Fruit fly (Drosophila melanogaster): Measurements from ENCODE around the gene Cox11.
A peak's percentile ranks its signal among the peaks of the same experiment; 100 is the strongest.

The Cox11 gene

dm6 chr2L:5542944-5543515 lies 16.3 kb downstream of the Cox11 start (continued):
- TF ChIP-seq CG34224 (GFP tag; IDR thresholded peaks at IDR 0.05; ENCODE audit: partially characterized antibody) (no peak), Aef1 (GFP tag; IDR thresholded peaks at IDR 0.05) (no peak; the same call in 2 of the 3 replicates), chif (GFP tag; optimal IDR thresholded peaks at IDR 0.05) (peak in 1 of 2 experiments; percentile 11), HHEX (GFP tag; optimal IDR thresholded peaks at IDR 0.05) (peak; percentile 43), Bdp1 (GFP tag; optimal IDR thresholded peaks at IDR 0.05) (no peak), dan (GFP tag; IDR thresholded peaks at IDR 0.05) (no peak), Deaf1 (tag; optimal IDR thresholded peaks at IDR 0.05) (peak; percentile 66), prd (optimal IDR thresholded peaks at IDR 0.05) (no peak), prd (GFP tag; IDR thresholded peaks at IDR 0.05) (peak; percentile 57), pan (optimal IDR thresholded peaks at IDR 0.05) (no peak), pan (GFP tag; optimal IDR thresholded peaks at IDR 0.05 in 1 of 2, IDR thresholded peaks at IDR 0.05 in 1 of 2) (peak in 1 of 2 experiments; percentile 44), CG30431 (GFP tag; optimal IDR thresholded peaks at IDR 0.05) (no peak), cwo (GFP tag; optimal IDR thresholded peaks at IDR 0.05) (peak; percentile 86), tna (GFP tag; IDR thresholded peaks at IDR 0.05; ENCODE audit: partially characterized antibody) (no peak), Elba2 (GFP tag; optimal IDR thresholded peaks at IDR 0.05) (no peak), Sry-β (GFP tag; optimal IDR thresholded peaks at IDR 0.05) (no peak), unpg (GFP tag; optimal IDR thresholded peaks at IDR 0.05) (peak; percentile 59), MBD-R2 (GFP tag; IDR thresholded peaks at IDR 0.05) (peak; percentile 25; the same call in 1 of the 2 replicates), CG9727 (GFP tag; optimal IDR thresholded peaks at IDR 0.05) (peak; percentile 53), E2f1 (GFP tag; IDR thresholded peaks at IDR 0.05) (no peak), vvl (GFP tag; IDR thresholded peaks at IDR 0.05) (peak; percentile 79), Antp (GFP tag; optimal IDR thresholded peaks at IDR 0.05) (peak; percentile 49), NfI (GFP tag; optimal IDR thresholded peaks at IDR 0.05) (peak; percentile 45), CG6813 (GFP tag; optimal IDR thresholded peaks at IDR 0.05) (peak; percentile 61), CG11456 (GFP tag; IDR thresholded peaks at IDR 0.05) (0 out of 3 replicates have a peak, but pooled peaks have one; percentile 4), CG31388 (GFP tag; optimal IDR thresholded peaks at IDR 0.05) (no peak), CoRest (tag; optimal IDR thresholded peaks at IDR 0.05) (peak; percentile 45), ato (GFP tag; IDR thresholded peaks at IDR 0.05; ENCODE audit: partially characterized antibody) (no peak), CG15696 (tag; optimal IDR thresholded peaks at IDR 0.05) (no peak), BEAF-32 (GFP tag; optimal IDR thresholded peaks at IDR 0.05) (no peak), Dfd (GFP tag; optimal IDR thresholded peaks at IDR 0.05) (no peak), fd102C (GFP tag; optimal IDR thresholded peaks at IDR 0.05) (no peak), CG7271 (tag; optimal IDR thresholded peaks at IDR 0.05) (no peak), al (GFP tag; IDR thresholded peaks at IDR 0.05) (peak; percentile 30), CG8281 (tag; optimal IDR thresholded peaks at IDR 0.05) (no peak), CG9609 (GFP tag; optimal IDR thresholded peaks at IDR 0.05) (peak; percentile 43), Fer3 (tag; optimal IDR thresholded peaks at IDR 0.05) (peak; percentile 37), ind (GFP tag; optimal IDR thresholded peaks at IDR 0.05) (peak; percentile 61), hbn (GFP tag; IDR thresholded peaks at IDR 0.05; ENCODE audit: partially characterized antibody) (no peak; the same call in 1 of the 2 replicates), lov (optimal IDR thresholded peaks at IDR 0.05) (no peak), lov (GFP tag; IDR thresholded peaks at IDR 0.05) (0 out of 3 replicates have a peak, but pooled peaks have one; percentile 42), CG3847 (GFP tag; IDR thresholded peaks at IDR 0.05) (peak; percentile 46), inv (GFP tag; IDR thresholded peaks at IDR 0.05; ENCODE audit: partially characterized antibody) (no peak), gce (GFP tag; IDR thresholded peaks at IDR 0.05) (peak; percentile 36; the same call in 1 of the 3 replicates), Sox102F (GFP tag; optimal IDR thresholded peaks at IDR 0.05) (no peak), CG10565 (GFP tag; optimal IDR thresholded peaks at IDR 0.05) (no peak), corto (GFP tag; optimal IDR thresholded peaks at IDR 0.05) (no peak), Vsx1 (GFP tag; optimal IDR thresholded peaks at IDR 0.05) (no peak), otp (GFP tag; IDR thresholded peaks at IDR 0.05) (0 out of 3 replicates have a peak, but pooled peaks have one; percentile 18), CG12104 (GFP tag; optimal IDR thresholded peaks at IDR 0.05) (no peak)

Measured in whole organism, embryonic.